Worm (Caenorhabditis elegans) whole organism, L4/young adult: ENCODE measurements around the gene noah-2.

Source experiments
- W03F9.2 ChIP-seq: fragments of 150-350 bp; optimal IDR thresholded peaks from 2 replicates; lab custom pipeline; 2014; ENCODE audit warnings: missing biosample characterization, missing genetic modification characterization
- dao-5 ChIP-seq: sonication (generic microtip); optimal IDR thresholded peaks from 2 replicates; lab custom pipeline; 2016; ENCODE audit warnings: missing genotype, missing genetic modification characterization, moderate library complexity, missing compliant biosample characterization
- him-1 ChIP-seq: sonication (generic microtip); optimal IDR thresholded peaks from 2 replicates; lab custom pipeline; 2016; ENCODE audit warnings: missing genotype, missing genetic modification reagents, missing genetic modification characterization, missing compliant biosample characterization

DNA sequence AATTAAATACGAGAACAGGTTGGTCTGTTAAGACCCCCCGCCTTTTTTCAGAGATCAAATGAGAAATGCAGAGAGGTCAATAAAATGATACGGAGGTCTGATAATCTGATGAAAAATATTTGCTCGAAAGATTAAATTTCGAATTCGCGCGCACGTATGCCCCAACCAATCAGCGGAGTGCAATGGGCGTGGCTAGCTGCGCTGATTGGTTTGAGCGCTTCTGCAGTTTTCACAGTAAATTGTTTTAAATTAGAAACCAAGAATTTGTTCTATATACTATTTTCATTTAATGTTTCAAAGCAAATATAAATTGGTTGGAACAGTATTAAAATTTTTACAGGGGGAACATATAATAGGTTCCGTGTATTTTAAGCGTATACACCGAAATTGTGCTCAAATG, 28.3 kb downstream of the noah-2 start:
- TF ChIP-seq dao-5 (no peak), W03F9.2 (tag; lab: Kevin White, UChicago) (no peak), him-1 (tag; lab: Kevin White, UChicago) (no peak)
